Fruit fly (Drosophila melanogaster) S2 (cell line): ENCODE measurements around the gene mahe.

Experiments
- CG8478 ChIP-seq: fragments of >200 bp; optimal IDR thresholded peaks from 2 replicates; lab custom pipeline; 2018
- CTCF ChIP-seq, 2 experiments: fragments of >200 bp; optimal IDR thresholded peaks; 2 replicates each; lab custom pipeline; 2018

The mahe gene

dm6 chrX:7931028-7931549 lies at the start of gene mahe:
Gene mahe (minus strand): TSS chrX:7931382.
- no peak for TF ChIP-seq CTCF (optimal IDR thresholded peaks at IDR 0.05; lab: Kevin White, UChicago)
- TF ChIP-seq CG8478, result no peak

dm6 chrX:7980786-7981185 lies 49.6 kb upstream of the mahe start:
- TF ChIP-seq CTCF (optimal IDR thresholded peaks at IDR 0.05; lab: Kevin White, UChicago), result no peak
- no peak for TF ChIP-seq CG8478

dm6 chrX:7979202-7979601 lies 48.0 kb upstream of the mahe start:
- TF ChIP-seq CG8478 (no peak), CTCF (optimal IDR thresholded peaks at IDR 0.05; lab: Kevin White, UChicago) (no peak)

DNA sequence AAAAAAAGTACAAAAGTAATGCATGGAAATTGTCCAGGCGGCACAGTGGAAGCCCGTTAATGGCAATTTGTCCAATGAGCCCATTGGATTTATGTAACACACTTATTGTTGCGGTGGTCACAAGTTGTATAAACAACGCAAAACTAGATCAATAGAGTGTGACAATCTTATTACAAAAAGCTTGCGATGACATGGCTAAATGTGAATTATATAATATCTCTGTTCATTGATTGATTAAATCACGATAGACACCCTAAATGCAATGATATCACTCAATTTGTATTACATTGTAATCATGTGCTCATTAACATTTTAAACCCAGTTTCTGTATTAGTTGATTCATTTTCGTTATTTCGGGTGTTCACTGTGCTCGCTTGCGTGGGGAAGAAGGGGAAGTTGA lies 46.8 kb upstream of the mahe start:
- TF ChIP-seq CTCF (optimal IDR thresholded peaks at IDR 0.05; lab: Kevin White, UChicago), result no peak
- no peak for TF ChIP-seq CG8478

dm6 chrX:7976976-7977834 lies 46.0 kb upstream of the mahe start:
- no peak for TF ChIP-seq CG8478
- TF ChIP-seq CTCF (optimal IDR thresholded peaks at IDR 0.05; lab: Kevin White, UChicago), result no peak

DNA sequence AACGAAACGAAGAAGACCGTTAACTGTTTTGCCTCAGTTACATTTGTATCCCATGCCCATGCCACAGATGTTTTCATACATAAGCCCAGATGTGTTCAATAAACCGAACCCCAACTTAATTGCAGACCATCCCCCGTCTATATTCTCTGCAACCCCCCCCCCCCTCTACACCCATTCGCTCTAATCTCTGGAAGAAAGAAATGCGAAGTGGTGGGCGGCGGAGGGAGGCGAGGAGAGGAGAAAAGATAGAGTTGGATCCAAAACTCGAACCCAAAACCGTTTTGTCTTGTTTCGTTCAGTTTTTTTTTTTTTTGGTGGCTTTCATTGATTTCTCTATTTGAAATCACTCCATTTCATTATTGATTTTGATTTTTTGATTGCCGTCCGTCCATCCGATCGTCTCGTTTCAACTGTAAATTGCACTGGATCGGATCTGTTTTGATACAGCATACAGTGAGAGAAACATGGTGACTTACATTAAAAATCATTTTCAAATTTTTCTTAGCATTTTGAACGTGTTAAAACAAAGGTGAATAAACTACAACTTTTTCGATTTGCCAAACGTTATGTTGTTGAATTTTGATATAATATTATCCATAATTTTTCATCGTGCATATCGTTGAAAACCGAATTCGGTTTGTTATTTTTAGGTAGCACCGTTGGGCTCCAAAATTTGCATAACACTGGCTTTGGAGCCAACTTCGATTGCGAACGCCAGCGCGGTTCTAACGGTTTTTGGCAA lies 44.5 kb upstream of the mahe start:
- TF ChIP-seq CTCF (optimal IDR thresholded peaks at IDR 0.05; lab: Kevin White, UChicago), result no peak
- TF ChIP-seq CG8478, result no peak

DNA sequence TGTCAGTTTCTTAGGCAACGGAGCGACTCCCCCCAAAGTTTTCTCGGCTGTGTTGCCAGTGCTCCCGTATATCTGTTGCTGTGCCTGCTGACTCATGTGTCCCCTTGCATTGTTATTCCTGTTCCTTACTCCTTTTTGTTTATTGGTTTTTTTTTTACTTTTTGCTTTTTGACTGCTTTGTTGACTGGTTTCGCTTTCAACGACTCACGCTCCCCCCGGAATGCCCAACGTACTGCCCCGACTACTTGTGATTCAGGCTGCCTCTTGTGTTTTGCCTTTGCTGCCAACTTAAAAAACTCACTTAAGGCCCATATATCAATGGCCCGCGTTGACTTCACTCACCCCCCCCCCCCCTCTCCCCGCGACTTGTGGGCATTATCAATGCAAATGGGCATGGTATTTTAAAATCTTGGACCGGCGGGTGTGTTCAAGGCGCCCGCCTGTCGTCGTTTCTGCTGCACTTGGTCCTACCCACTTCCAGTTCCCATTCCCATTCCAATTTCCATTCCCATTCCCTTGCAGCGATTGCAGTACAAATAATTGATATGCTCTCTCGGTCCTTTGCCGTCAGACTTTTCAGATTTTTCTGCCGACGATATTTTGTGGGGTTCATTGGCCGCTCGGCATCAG lies 42.3 kb upstream of the mahe start:
- TF ChIP-seq CTCF (optimal IDR thresholded peaks at IDR 0.05; lab: Kevin White, UChicago), result no peak
- TF ChIP-seq CG8478, result no peak

- TF ChIP-seq CTCF (optimal IDR thresholded peaks at IDR 0.05; lab: Kevin White, UChicago), result no peak
- TF ChIP-seq CG8478, result no peak
These were observed 41.3 kb upstream of the mahe start for dm6 chrX:7972363-7972942.

DNA sequence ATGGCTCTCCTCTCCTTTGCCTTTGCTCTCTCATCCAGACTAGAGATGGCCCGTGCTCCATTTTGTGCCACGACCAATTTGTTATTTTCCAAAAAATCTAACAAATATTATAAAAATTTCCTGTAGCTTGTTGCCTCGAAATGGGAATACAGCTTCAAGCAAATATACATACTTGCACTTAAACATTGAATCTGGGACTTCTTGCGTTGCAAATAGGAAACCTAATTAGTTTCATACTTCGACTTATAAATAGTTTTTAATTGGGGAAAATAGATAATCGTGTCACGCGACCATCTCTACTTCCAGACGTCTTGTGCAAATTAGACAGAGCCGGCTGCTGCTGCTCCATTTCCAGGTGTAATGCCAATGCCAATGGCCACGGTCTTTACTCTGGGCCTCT lies 39.2 kb upstream of the mahe start:
- TF ChIP-seq CTCF (optimal IDR thresholded peaks at IDR 0.05; lab: Kevin White, UChicago), result no peak
- no peak for TF ChIP-seq CG8478

dm6 chrX:7969188-7969829 lies 38.1 kb upstream of the mahe start:
- TF ChIP-seq CG8478 (no peak), CTCF (optimal IDR thresholded peaks at IDR 0.05; lab: Kevin White, UChicago) (no peak)

dm6 chrX:7968215-7968799 lies 37.1 kb upstream of the mahe start, which contains the start of gene sws:
Gene sws (minus strand): TSS chrX:7968236.
- TF ChIP-seq CTCF (optimal IDR thresholded peaks at IDR 0.05; lab: Kevin White, UChicago) (no peak), CG8478 (no peak)

DNA sequence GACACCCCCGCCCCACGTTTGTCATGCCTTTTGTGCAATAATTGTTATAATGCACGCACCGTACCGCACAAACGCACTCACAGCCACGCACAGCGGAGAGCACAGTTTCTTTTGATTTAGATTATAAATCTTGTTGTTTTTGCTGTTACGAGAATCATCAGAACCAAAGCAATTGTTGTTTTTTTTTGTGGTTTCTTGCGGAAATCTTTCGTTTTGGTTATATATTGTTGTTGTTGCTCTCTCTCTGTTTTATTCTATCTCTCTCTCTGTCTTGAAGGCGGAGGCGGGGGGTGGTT lies 36.6 kb upstream of the mahe start:
- TF ChIP-seq CTCF (optimal IDR thresholded peaks at IDR 0.05; lab: Kevin White, UChicago) (no peak), CG8478 (no peak)

dm6 chrX:7967052-7967847 lies 36.1 kb upstream of the mahe start:
- TF ChIP-seq CTCF (optimal IDR thresholded peaks at IDR 0.05; lab: Kevin White, UChicago), result no peak
- no peak for TF ChIP-seq CG8478
